Worm (Caenorhabditis elegans): ENCODE results near the gene T24D5.1.

DNA sequence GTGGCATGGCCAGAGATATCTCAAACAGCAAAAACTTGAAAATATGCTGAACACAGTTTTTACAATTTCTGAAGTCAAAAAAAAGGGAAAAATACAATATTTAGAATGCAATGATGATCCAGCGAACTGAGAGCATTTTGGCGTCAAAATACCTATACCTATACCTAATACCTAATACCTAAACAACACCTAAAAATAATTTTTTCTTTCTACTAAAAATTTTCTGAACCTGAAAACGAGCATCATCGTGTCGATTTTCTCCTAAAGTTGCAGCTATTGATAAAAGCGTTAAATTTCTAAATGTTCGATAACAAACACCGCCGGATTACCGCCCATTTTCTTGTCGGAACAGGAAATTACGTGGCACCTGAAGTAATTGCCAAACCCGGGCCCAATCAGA is 22.3 kb downstream of the T24D5.1 start, which contains the start of gene T24D5.4:
- TF ChIP-seq unc-62 (GFP tag; optimal IDR thresholded peaks at IDR 0.05), result no peak
- no peak for TF ChIP-seq B0261.1 (tag; optimal IDR thresholded peaks at IDR 0.05)
- TF ChIP-seq egl-44 (GFP tag; IDR thresholded peaks at IDR 0.05), result no peak
- TF ChIP-seq somi-1 (GFP tag; optimal IDR thresholded peaks at IDR 0.05), result no peak
- no peak for TF ChIP-seq lin-35 (GFP tag; optimal IDR thresholded peaks at IDR 0.05)
- TF ChIP-seq rcor-1 (GFP tag; IDR thresholded peaks at IDR 0.05), result no peak
- TF ChIP-seq madf-6 (GFP tag; IDR thresholded peaks at IDR 0.05), result no peak

Data from whole organism, young adult.